Fruit fly (Drosophila melanogaster): Measurements from ENCODE around the gene by.

DNA sequence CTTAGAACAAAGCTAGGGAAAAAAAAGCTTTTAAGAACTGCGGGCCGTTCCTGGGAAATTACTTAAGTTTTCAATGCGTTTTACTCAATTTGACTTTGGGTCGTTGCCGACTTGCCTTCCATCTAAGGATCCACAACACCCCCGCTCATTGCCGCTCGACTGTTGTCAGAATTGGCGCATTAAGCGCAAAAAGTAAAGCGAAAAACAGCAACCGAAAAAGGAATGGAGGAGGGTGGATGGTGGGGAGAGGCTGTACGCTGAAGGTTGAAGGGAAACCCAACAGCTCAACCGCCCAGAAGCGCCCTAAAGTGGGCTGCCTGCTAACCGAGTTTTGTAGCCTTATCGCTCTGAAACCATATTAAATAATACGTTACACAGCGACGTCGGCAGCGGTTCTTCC lies 45.2 kb downstream of the by start:
- no peak for TF ChIP-seq bab1 (GFP tag; optimal IDR thresholded peaks at IDR 0.05)
- no peak for TF ChIP-seq cnc (optimal IDR thresholded peaks at IDR 0.05)
- no peak for TF ChIP-seq CG11617 (GFP tag; optimal IDR thresholded peaks at IDR 0.05)
- TF ChIP-seq CG14711 (tag; optimal IDR thresholded peaks at IDR 0.05), result no peak
- TF ChIP-seq ovo (GFP tag; optimal IDR thresholded peaks at IDR 0.05), result no peak
- TF ChIP-seq CG7045 (GFP tag; optimal IDR thresholded peaks at IDR 0.05), result no peak

Measured in whole organism, adult.